Worm (Caenorhabditis elegans) whole organism, L1 larva: ENCODE measurements around the gene M163.10.

ENCODE experiments used
- alr-1 ChIP-seq: fragments of 200-800 bp; sonication (Bioruptor generic); optimal IDR thresholded peaks from 2 replicates; lab custom pipeline; 2018; ENCODE audit warnings: borderline replicate concordance, mild to moderate bottlenecking, missing genetic modification characterization, missing compliant biosample characterization
- elt-2 ChIP-seq: sonication (generic microtip); optimal IDR thresholded peaks from 2 replicates; lab custom pipeline; 2016; ENCODE audit warnings: missing genetic modification characterization, mild to moderate bottlenecking, inconsistent platforms, missing compliant biosample characterization, missing genetic modification reagents
- fkh-10 ChIP-seq: sonication (generic microtip); optimal IDR thresholded peaks from 2 replicates; lab custom pipeline; 2017; ENCODE audit warnings: missing biosample characterization, missing genetic modification reagents, missing genetic modification characterization
- lin-39 ChIP-seq: fragments of 150-350 bp; optimal IDR thresholded peaks from 2 replicates; lab custom pipeline; 2014; ENCODE audit warnings: missing biosample characterization, missing genetic modification reagents, missing genetic modification characterization
- mdl-1 ChIP-seq, 2 experiments: fragments of 150-350 bp; optimal IDR thresholded peaks; 2 replicates each; lab custom pipeline; 2014 to 2017; ENCODE audit warnings: missing biosample characterization in 2 of 2, missing genetic modification characterization in 2 of 2, inconsistent platforms in 1 of 2

DNA sequence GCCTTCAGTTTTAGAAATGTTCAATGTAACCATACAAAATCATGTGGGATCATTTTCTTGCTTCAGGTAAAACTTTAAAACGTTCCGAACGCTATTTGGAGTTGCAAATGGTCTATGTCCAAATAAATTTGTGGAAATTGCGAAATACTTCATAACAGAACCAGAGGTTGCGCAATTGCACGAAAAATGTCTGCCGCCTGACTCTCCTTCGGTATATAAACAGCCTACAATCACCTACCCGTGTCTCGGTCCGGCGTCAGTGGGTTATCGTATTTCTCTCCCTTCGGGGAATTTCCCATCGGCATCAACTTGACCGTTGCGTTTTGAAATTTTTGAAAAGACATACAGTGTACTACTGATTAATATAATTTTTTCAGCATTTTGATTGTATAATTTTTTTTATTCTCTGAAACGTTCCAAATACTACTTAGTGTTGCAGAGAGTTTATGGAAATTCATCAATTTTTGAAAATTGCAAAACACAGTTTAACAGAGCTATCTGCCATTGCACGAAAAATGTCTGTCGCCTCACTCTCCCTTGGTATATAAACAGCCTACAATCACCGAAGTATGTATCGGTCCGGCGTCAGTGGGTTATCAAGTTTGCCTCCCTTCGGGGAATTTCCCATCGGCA lies 6.0 kb downstream of the M163.10 start:
- no peak for TF ChIP-seq lin-39 (tag; lab: Kevin White, UChicago)
- no peak for TF ChIP-seq alr-1 (tag; lab: Kevin White, UChicago)
- no peak for TF ChIP-seq fkh-10
- peak in 1 of 2 experiments; percentile 50 for TF ChIP-seq mdl-1 (tag; optimal IDR thresholded peaks at IDR 0.05; lab: Kevin White, UChicago)
- peak; percentile 56 for TF ChIP-seq elt-2
